Worm (Caenorhabditis elegans) whole organism, mixed stage, embryonic: Measurements from ENCODE around the gene mltn-8.

ENCODE experiments used
- ceh-39 ChIP-seq: fragments of 150-350 bp; optimal IDR thresholded peaks from 2 replicates; lab custom pipeline; 2014; ENCODE audit warnings: missing biosample characterization, missing genetic modification characterization
- drap-1 ChIP-seq: fragments of 200-800 bp; sonication (Bioruptor generic); optimal IDR thresholded peaks from 3 replicates; lab custom pipeline; 2018; ENCODE audit warnings: mild to moderate bottlenecking, missing genetic modification characterization, missing compliant biosample characterization
- elt-3 ChIP-seq: fragments of 150-350 bp; optimal IDR thresholded peaks from 2 replicates; lab custom pipeline; 2014; ENCODE audit warnings: missing biosample characterization, missing genetic modification characterization
- lsy-2 ChIP-seq: fragments of 150-350 bp; optimal IDR thresholded peaks from 2 replicates; lab custom pipeline; 2014; ENCODE audit warnings: missing biosample characterization, missing genetic modification characterization
- mep-1 ChIP-seq: fragments of 150-350 bp; optimal IDR thresholded peaks from 2 replicates; lab custom pipeline; 2017; ENCODE audit warnings: missing biosample characterization, missing genetic modification reagents, missing genetic modification characterization, inconsistent platforms
- nhr-12 ChIP-seq: fragments of 150-350 bp; optimal IDR thresholded peaks from 2 replicates; lab custom pipeline; 2014; ENCODE audit warnings: missing biosample characterization, missing genetic modification characterization
- nhr-237 ChIP-seq: fragments of 150-350 bp; optimal IDR thresholded peaks from 2 replicates; lab custom pipeline; 2014; ENCODE audit warnings: missing biosample characterization, missing genetic modification characterization
- nhr-28 ChIP-seq: fragments of 150-350 bp; optimal IDR thresholded peaks from 2 replicates; lab custom pipeline; 2014; ENCODE audit warnings: missing biosample characterization, missing genetic modification characterization
- nhr-76 ChIP-seq: sonication (generic microtip); optimal IDR thresholded peaks from 2 replicates; lab custom pipeline; 2017; ENCODE audit warnings: missing biosample characterization, missing genetic modification characterization
- snpc-4 ChIP-seq: fragments of 150-350 bp; optimal IDR thresholded peaks from 2 replicates; lab custom pipeline; 2014; ENCODE audit warnings: missing biosample characterization, missing genetic modification characterization
- unc-62 ChIP-seq: fragments of 150-350 bp; optimal IDR thresholded peaks from 2 replicates; lab custom pipeline; 2014; ENCODE audit warnings: missing biosample characterization, missing genetic modification reagents, missing genetic modification characterization

DNA sequence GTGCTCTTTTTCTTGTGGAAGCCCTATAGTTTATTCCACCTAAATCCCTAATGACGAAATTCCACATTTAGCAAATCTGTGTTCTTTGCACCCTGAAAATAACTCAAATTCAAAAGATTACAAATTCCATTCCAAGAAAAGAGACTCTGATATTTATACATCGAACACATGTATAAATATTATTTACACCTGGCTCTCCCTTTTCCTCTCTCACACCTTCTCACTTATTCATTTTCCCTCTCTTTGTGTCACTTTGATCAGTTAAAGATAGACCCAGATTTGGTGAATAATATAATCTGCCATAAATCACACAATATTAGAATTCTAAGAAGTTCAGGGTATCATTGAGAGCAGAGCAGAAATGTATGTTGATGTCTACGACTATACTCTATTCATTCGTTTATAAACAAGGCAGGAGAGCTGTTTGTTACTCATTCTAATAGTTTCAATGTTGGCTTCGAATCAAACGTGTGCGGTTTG, 12.2 kb upstream of the mltn-8 start, which contains the start of gene nhr-254:
- TF ChIP-seq nhr-12 (tag; lab: Kevin White, UChicago) = no peak
- TF ChIP-seq nhr-28 (tag; lab: Kevin White, UChicago) = no peak
- TF ChIP-seq lsy-2 (tag; lab: Kevin White, UChicago) = no peak
- no peak for TF ChIP-seq drap-1
- no peak for TF ChIP-seq nhr-76
- no peak for TF ChIP-seq ceh-39 (tag; lab: Kevin White, UChicago)
- no peak for TF ChIP-seq elt-3
- TF ChIP-seq mep-1 = no peak
- no peak for TF ChIP-seq snpc-4
- TF ChIP-seq nhr-237 (tag; lab: Kevin White, UChicago) = no peak
- TF ChIP-seq unc-62 (GFP tag; lab: Kevin White, UChicago) = no peak
